Worm (Caenorhabditis elegans): ENCODE results near the gene lgg-2.

ce11 chrIV:10980628-10981027 lies 44.9 kb upstream of the lgg-2 start:
- TF ChIP-seq him-1 (tag; optimal IDR thresholded peaks at IDR 0.05) (no peak), dao-5 (tag; optimal IDR thresholded peaks at IDR 0.05) (no peak)

Measured in whole organism, L4/young adult.